In the genomic region with DNA sequence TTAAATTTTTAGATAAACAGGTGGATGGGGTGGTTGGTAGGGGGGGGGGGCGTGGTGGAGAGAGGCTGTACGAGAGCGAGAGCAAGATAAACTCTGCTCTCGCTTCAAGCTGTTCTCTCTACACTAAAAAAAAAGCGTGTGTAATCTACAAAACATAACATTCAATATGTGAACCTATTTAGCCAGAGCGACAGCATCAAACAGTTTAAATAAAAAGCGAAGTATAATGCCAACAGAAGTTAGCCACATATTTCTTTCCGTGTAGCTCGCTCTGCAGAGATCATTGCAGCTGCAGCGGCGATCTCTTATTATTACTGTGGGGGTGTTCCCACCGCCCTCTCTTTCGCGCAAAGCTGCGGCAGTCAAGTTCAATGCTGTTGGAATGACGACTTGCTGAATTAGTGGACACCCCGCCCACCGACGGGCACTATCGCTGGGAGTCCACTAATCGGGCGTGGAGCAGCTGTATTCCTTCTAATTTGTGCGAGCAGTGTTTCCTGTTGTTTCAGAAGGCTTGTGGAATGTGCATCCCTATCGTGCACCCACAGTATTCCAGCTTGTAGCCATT, we compare ENCODE assay signal across 1 fruit fly cellular context.
TF ChIP-seq lines count a peak whose summit lies in the region.

Gene CG2930, plus strand, starts transcription at position 518 of the 568 bp plus-strand sequence.

TF ChIP-seq in whole organism, embryonic, 481 proteins besides CTCF, POLR2A, EP300 and RAD21 (continued from another document and continues in another):
- TF ChIP-seq Fer1 (GFP tag; optimal IDR thresholded peaks at IDR 0.05; lab: Kevin White, UChicago) (peak; percentile 74), CG17385 (GFP tag; optimal IDR thresholded peaks at IDR 0.05; lab: Kevin White, UChicago) (peak; percentile 78), CG11085 (GFP tag; IDR thresholded peaks at IDR 0.05; lab: Robert Waterston, UW) (peak; percentile 54; the same call in 1 of the 2 replicates), salm (tag; optimal IDR thresholded peaks at IDR 0.05; lab: Kevin White, UChicago) (peak; percentile 78), CG3847 (GFP tag; IDR thresholded peaks at IDR 0.05; lab: Robert Waterston, UW) (peak; percentile 58), schlank (tag; optimal IDR thresholded peaks at IDR 0.05; lab: Kevin White, UChicago) (peak; percentile 16), CG6791 (GFP tag; IDR thresholded peaks at IDR 0.05; lab: Robert Waterston, UW; ENCODE audit: partially characterized antibody) (no peak), fd96Cb (tag; optimal IDR thresholded peaks at IDR 0.05; lab: Kevin White, UChicago) (peak; percentile 88), Meics (GFP tag; optimal IDR thresholded peaks at IDR 0.05; lab: Kevin White, UChicago) (peak; percentile 69), cato (GFP tag; optimal IDR thresholded peaks at IDR 0.05; lab: Kevin White, UChicago; ENCODE audit: borderline replicate concordance) (peak; percentile 68), CG9817 (tag; optimal IDR thresholded peaks at IDR 0.05; lab: Kevin White, UChicago) (peak; percentile 59), crc (GFP tag; optimal IDR thresholded peaks at IDR 0.05; lab: Kevin White, UChicago) (peak; percentile 57), ewg (GFP tag; optimal IDR thresholded peaks at IDR 0.05; lab: Kevin White, UChicago) (peak; percentile 81), CG18262 (tag; optimal IDR thresholded peaks at IDR 0.05; lab: Kevin White, UChicago) (peak; percentile 82), HLH3B (GFP tag; IDR thresholded peaks at IDR 0.05; lab: Robert Waterston, UW) (peak; percentile 94), ERR (GFP tag; optimal IDR thresholded peaks at IDR 0.05; lab: Kevin White, UChicago) (peak; percentile 56), stwl (tag; optimal IDR thresholded peaks at IDR 0.05; lab: Kevin White, UChicago) (no peak), dan (GFP tag; IDR thresholded peaks at IDR 0.05; lab: Robert Waterston, UW) (peak; percentile 69), CG30403 (GFP tag; optimal IDR thresholded peaks at IDR 0.05; lab: Kevin White, UChicago) (peak; percentile 77), CG1792 (GFP tag; optimal IDR thresholded peaks at IDR 0.05; lab: Kevin White, UChicago) (peak; percentile 75), CG33557 (GFP tag; optimal IDR thresholded peaks at IDR 0.05; lab: Kevin White, UChicago) (peak; percentile 58), CG3726 (GFP tag; IDR thresholded peaks at IDR 0.05; lab: Robert Waterston, UW) (peak; percentile 90), CG8944 (GFP tag; optimal IDR thresholded peaks at IDR 0.05; lab: Kevin White, UChicago) (peak; percentile 83), CG10565 (GFP tag; optimal IDR thresholded peaks at IDR 0.05; lab: Kevin White, UChicago) (peak; percentile 35), sob (GFP tag; IDR thresholded peaks at IDR 0.05; lab: Robert Waterston, UW) (peak; percentile 82), sr (GFP tag; IDR thresholded peaks at IDR 0.05; lab: Robert Waterston, UW) (peak; percentile 75), CG12391 (tag; optimal IDR thresholded peaks at IDR 0.05; lab: Kevin White, UChicago) (peak; percentile 85), z (GFP tag; IDR thresholded peaks at IDR 0.05; lab: Robert Waterston, UW) (0 out of 3 replicates have a peak, but pooled peaks have one; percentile 34), CG7839 (tag; optimal IDR thresholded peaks at IDR 0.05; lab: Kevin White, UChicago) (peak; percentile 86), dm (GFP tag; optimal IDR thresholded peaks at IDR 0.05; lab: Kevin White, UChicago) (peak; percentile 64), CG13775 (GFP tag; optimal IDR thresholded peaks at IDR 0.05; lab: Kevin White, UChicago) (peak; percentile 73), CG11695 (GFP tag; IDR thresholded peaks at IDR 0.05; lab: Robert Waterston, UW) (peak; percentile 85), zen (tag; optimal IDR thresholded peaks at IDR 0.05; lab: Kevin White, UChicago) (peak; percentile 73), CG8281 (tag; optimal IDR thresholded peaks at IDR 0.05; lab: Kevin White, UChicago) (peak; percentile 48), Med (GFP tag; lab: Kevin White, UChicago) (peak; percentile 94), yki (optimal IDR thresholded peaks at IDR 0.05; lab: Kevin White, UChicago) (no peak), CG8388 (GFP tag; optimal IDR thresholded peaks at IDR 0.05; lab: Kevin White, UChicago) (peak; percentile 83), emc (GFP tag; optimal IDR thresholded peaks at IDR 0.05; lab: Kevin White, UChicago) (peak; percentile 20), CG30020 (tag; optimal IDR thresholded peaks at IDR 0.05; lab: Kevin White, UChicago) (no peak), BtbVII (GFP tag; optimal IDR thresholded peaks at IDR 0.05; lab: Kevin White, UChicago) (peak; percentile 32), pzg (GFP tag; optimal IDR thresholded peaks at IDR 0.05; lab: Kevin White, UChicago) (no peak), CG7372 (GFP tag; IDR thresholded peaks at IDR 0.05; lab: Robert Waterston, UW) (peak; percentile 81), CG13424 (tag; optimal IDR thresholded peaks at IDR 0.05; lab: Kevin White, UChicago) (peak; percentile 86), bsh (GFP tag; optimal IDR thresholded peaks at IDR 0.05; lab: Kevin White, UChicago) (peak; percentile 87 to 92), danr (GFP tag; IDR thresholded peaks at IDR 0.05; lab: Robert Waterston, UW) (peak; percentile 69), CG6813 (GFP tag; optimal IDR thresholded peaks at IDR 0.05; lab: Kevin White, UChicago) (peak; percentile 73), CG3065 (GFP tag; optimal IDR thresholded peaks at IDR 0.05; lab: Kevin White, UChicago) (peak; percentile 75), CG10431 (GFP tag; optimal IDR thresholded peaks at IDR 0.05; lab: Kevin White, UChicago) (peak; percentile 54), CG12299 (tag; optimal IDR thresholded peaks at IDR 0.05; lab: Kevin White, UChicago) (peak; percentile 17), dysf (GFP tag; IDR thresholded peaks at IDR 0.05; lab: Robert Waterston, UW) (peak; percentile 92), usp (GFP tag; optimal IDR thresholded peaks at IDR 0.05; lab: Kevin White, UChicago) (no peak), sens-2 (GFP tag; IDR thresholded peaks at IDR 0.05; lab: Robert Waterston, UW) (peak; percentile 90), Max (GFP tag; optimal IDR thresholded peaks at IDR 0.05; lab: Kevin White, UChicago) (peak; percentile 67), CG12659 (GFP tag; optimal IDR thresholded peaks at IDR 0.05; lab: Kevin White, UChicago) (peak; percentile 74), CG1602 (GFP tag; optimal IDR thresholded peaks at IDR 0.05; lab: Kevin White, UChicago) (peak; percentile 83), org-1 (GFP tag; optimal IDR thresholded peaks at IDR 0.05; lab: Kevin White, UChicago) (peak; percentile 79), lov (optimal IDR thresholded peaks at IDR 0.05; lab: Kevin White, UChicago) (no peak), lov (GFP tag; IDR thresholded peaks at IDR 0.05; lab: Robert Waterston, UW) (peak; percentile 92), tgo (GFP tag; IDR thresholded peaks at IDR 0.05; lab: Robert Waterston, UW) (peak; percentile 88), CG18599 (GFP tag; optimal IDR thresholded peaks at IDR 0.05; lab: Kevin White, UChicago) (peak; percentile 73), CG6272 (GFP tag; IDR thresholded peaks at IDR 0.05; lab: Robert Waterston, UW) (peak; percentile 71), CkIIα-i1 (GFP tag; IDR thresholded peaks at IDR 0.05; lab: Robert Waterston, UW) (0 out of 2 replicates have a peak, but pooled peaks have one; percentile 53), CG32532 (GFP tag; IDR thresholded peaks at IDR 0.05; lab: Robert Waterston, UW) (peak; percentile 80), D19A (tag; optimal IDR thresholded peaks at IDR 0.05; lab: Kevin White, UChicago) (peak; percentile 72), wek (GFP tag; optimal IDR thresholded peaks at IDR 0.05; lab: Kevin White, UChicago) (peak; percentile 60), Mes4 (GFP tag; optimal IDR thresholded peaks at IDR 0.05; lab: Kevin White, UChicago) (peak; percentile 82), fru (optimal IDR thresholded peaks at IDR 0.05; lab: Kevin White, UChicago) (no peak), sens (GFP tag; lab: Kevin White, UChicago) (peak; percentile 98), Dad (GFP tag; optimal IDR thresholded peaks at IDR 0.05; lab: Kevin White, UChicago) (peak; percentile 65), Jarid2 (GFP tag; optimal IDR thresholded peaks at IDR 0.05; lab: Kevin White, UChicago) (peak; percentile 61), hkb (optimal IDR thresholded peaks at IDR 0.05; lab: Kevin White, UChicago) (no peak), hkb (GFP tag; IDR thresholded peaks at IDR 0.05; lab: Robert Waterston, UW) (peak; percentile 93), crol (GFP tag; IDR thresholded peaks at IDR 0.05; lab: Robert Waterston, UW) (peak; percentile 52), ham (GFP tag; IDR thresholded peaks at IDR 0.05; lab: Robert Waterston, UW) (no peak), CG16779 (GFP tag; IDR thresholded peaks at IDR 0.05; lab: Robert Waterston, UW) (peak; percentile 53; the same call in 1 of the 2 replicates), CG15601 (tag; optimal IDR thresholded peaks at IDR 0.05; lab: Kevin White, UChicago) (peak; percentile 72), Kr (GFP tag; optimal IDR thresholded peaks at IDR 0.05; lab: Kevin White, UChicago) (no peak), lola (GFP tag; optimal IDR thresholded peaks at IDR 0.05; lab: Kevin White, UChicago) (peak in 1 of 3 experiments; percentile 77), CG9727 (GFP tag; optimal IDR thresholded peaks at IDR 0.05; lab: Kevin White, UChicago) (peak; percentile 79), Side (GFP tag; optimal IDR thresholded peaks at IDR 0.05; lab: Kevin White, UChicago) (peak; percentile 62), Atf6 (GFP tag; IDR thresholded peaks at IDR 0.05; lab: Robert Waterston, UW) (peak; percentile 66; the same call in 1 of the 2 replicates), CG1647 (GFP tag; optimal IDR thresholded peaks at IDR 0.05; lab: Kevin White, UChicago) (peak; percentile 71), CG12219 (GFP tag; optimal IDR thresholded peaks at IDR 0.05; lab: Kevin White, UChicago) (peak; percentile 87), zfh1 (GFP tag; IDR thresholded peaks at IDR 0.05; lab: Robert Waterston, UW) (peak; percentile 95), Fer3 (tag; optimal IDR thresholded peaks at IDR 0.05; lab: Kevin White, UChicago) (peak; percentile 72), GATAe (GFP tag; conservative IDR thresholded peaks at IDR 0.05; lab: Robert Waterston, UW) (no peak), bigmax (GFP tag; optimal IDR thresholded peaks at IDR 0.05; lab: Kevin White, UChicago) (no peak), CG10959 (GFP tag; IDR thresholded peaks at IDR 0.05; lab: Robert Waterston, UW) (peak; percentile 90), D19B (GFP tag; optimal IDR thresholded peaks at IDR 0.05; lab: Kevin White, UChicago) (peak; percentile 9), NC2β (GFP tag; optimal IDR thresholded peaks at IDR 0.05; lab: Kevin White, UChicago) (peak; percentile 82), gt (GFP tag; IDR thresholded peaks at IDR 0.05; lab: Robert Waterston, UW) (peak; percentile 82), CG7928 (GFP tag; optimal IDR thresholded peaks at IDR 0.05; lab: Kevin White, UChicago) (no peak), dimm (GFP tag; IDR thresholded peaks at IDR 0.05; lab: Robert Waterston, UW) (peak; percentile 83), CG18476 (GFP tag; optimal IDR thresholded peaks at IDR 0.05; lab: Kevin White, UChicago) (peak; percentile 71), H15 (GFP tag; IDR thresholded peaks at IDR 0.05; lab: Robert Waterston, UW) (peak; percentile 89), CG17802 (tag; optimal IDR thresholded peaks at IDR 0.05; lab: Kevin White, UChicago) (peak; percentile 80), dpn (GFP tag; optimal IDR thresholded peaks at IDR 0.05; lab: Kevin White, UChicago) (peak; percentile 73 to 87), CG6689 (GFP tag; IDR thresholded peaks at IDR 0.05; lab: Robert Waterston, UW) (peak; percentile 85), CG4820 (GFP tag; optimal IDR thresholded peaks at IDR 0.05; lab: Kevin White, UChicago) (peak; percentile 86), lbe (GFP tag; optimal IDR thresholded peaks at IDR 0.05; lab: Kevin White, UChicago) (peak; percentile 89), fd102C (GFP tag; optimal IDR thresholded peaks at IDR 0.05; lab: Kevin White, UChicago) (peak; percentile 13), ftz-f1 (GFP tag; optimal IDR thresholded peaks at IDR 0.05; lab: Kevin White, UChicago) (no peak), NfI (GFP tag; optimal IDR thresholded peaks at IDR 0.05; lab: Kevin White, UChicago) (peak; percentile 85), Awh (GFP tag; IDR thresholded peaks at IDR 0.05; lab: Robert Waterston, UW) (peak; percentile 89), CG14050 (GFP tag; IDR thresholded peaks at IDR 0.05; lab: Robert Waterston, UW) (peak; percentile 89), maf-S (GFP tag; optimal IDR thresholded peaks at IDR 0.05; lab: Kevin White, UChicago) (peak; percentile 38), CG4617 (GFP tag; optimal IDR thresholded peaks at IDR 0.05; lab: Kevin White, UChicago; ENCODE audit: borderline replicate concordance) (peak; percentile 30), Elba2 (GFP tag; optimal IDR thresholded peaks at IDR 0.05; lab: Kevin White, UChicago) (no peak), repo (GFP tag; optimal IDR thresholded peaks at IDR 0.05; lab: Kevin White, UChicago) (peak; percentile 78), knrl (GFP tag; IDR thresholded peaks at IDR 0.05; lab: Robert Waterston, UW; ENCODE audit: partially characterized antibody) (no peak), jing (GFP tag; optimal IDR thresholded peaks at IDR 0.05; lab: Kevin White, UChicago) (peak; percentile 86), CG15696 (tag; optimal IDR thresholded peaks at IDR 0.05; lab: Kevin White, UChicago) (peak; percentile 59), CG10979 (tag; optimal IDR thresholded peaks at IDR 0.05; lab: Kevin White, UChicago) (peak; percentile 88), NC2α (GFP tag; optimal IDR thresholded peaks at IDR 0.05; lab: Kevin White, UChicago) (peak; percentile 67), CG32767 (GFP tag; IDR thresholded peaks at IDR 0.05; lab: Robert Waterston, UW) (peak; percentile 62; the same call in 1 of the 2 replicates), dmrt11E (tag; optimal IDR thresholded peaks at IDR 0.05; lab: Kevin White, UChicago) (peak; percentile 82), Gsc (GFP tag; IDR thresholded peaks at IDR 0.05; lab: Robert Waterston, UW) (peak; percentile 67), cg (GFP tag; optimal IDR thresholded peaks at IDR 0.05; lab: Kevin White, UChicago) (no peak), CG17328 (GFP tag; IDR thresholded peaks at IDR 0.05; lab: Robert Waterston, UW) (peak; percentile 93), Tbp (GFP tag; optimal IDR thresholded peaks at IDR 0.05; lab: Kevin White, UChicago) (no peak), da (GFP tag; optimal IDR thresholded peaks at IDR 0.05; lab: Kevin White, UChicago) (peak; percentile 57), H2.0 (GFP tag; IDR thresholded peaks at IDR 0.05; lab: Robert Waterston, UW) (peak; percentile 87), hbn (GFP tag; IDR thresholded peaks at IDR 0.05; lab: Robert Waterston, UW; ENCODE audit: partially characterized antibody) (no peak), CG13894 (tag; optimal IDR thresholded peaks at IDR 0.05; lab: Kevin White, UChicago) (no peak), gem (tag; optimal IDR thresholded peaks at IDR 0.05; lab: Kevin White, UChicago) (peak; percentile 90)
